Worm (Caenorhabditis elegans) whole organism, L4 larva: ENCODE data around the gene lact-5.
A peak's percentile ranks its signal among the peaks of the same experiment; 100 is the strongest.

ENCODE experiments used
- D1046.2 ChIP-seq: fragments of 200-800 bp; sonication (Bioruptor generic); IDR thresholded peaks from 2 replicates; pipeline ENCODE4 v1.3.6; 2022; ENCODE audit warnings: missing genetic modification characterization, missing compliant biosample characterization
- F10B5.3 ChIP-seq: sonication (generic microtip); optimal IDR thresholded peaks from 2 replicates; lab custom pipeline; 2016; ENCODE audit warnings: mild to moderate bottlenecking, missing genetic modification characterization, missing compliant biosample characterization
- F26F4.8 ChIP-seq: fragments of 200-800 bp; sonication (Bioruptor generic); conservative IDR thresholded peaks from 2 replicates; pipeline ENCODE4 v1.3.6; 2022; ENCODE audit warnings: missing genetic modification characterization, missing compliant biosample characterization
- T20F7.1 ChIP-seq: fragments of 200-800 bp; sonication (Bioruptor generic); optimal IDR thresholded peaks from 2 replicates; lab custom pipeline; 2018; ENCODE audit warnings: mild to moderate bottlenecking, missing genetic modification characterization, missing compliant biosample characterization
- Y48G9A.11 ChIP-seq: fragments of 200-800 bp; sonication (Bioruptor generic); IDR thresholded peaks from 2 replicates; pipeline ENCODE4 v1.3.6; 2022; ENCODE audit warnings: missing genetic modification reagents, missing genetic modification characterization, missing compliant biosample characterization
- Y5F2A.4 ChIP-seq: fragments of 200-800 bp; sonication (Bioruptor generic); optimal IDR thresholded peaks from 2 replicates; lab custom pipeline; 2018; ENCODE audit warnings: mild to moderate bottlenecking, missing genetic modification characterization, missing compliant biosample characterization
- ZK337.2 ChIP-seq: fragments of 200-800 bp; sonication (Bioruptor generic); IDR thresholded peaks from 2 replicates; pipeline ENCODE4 v1.3.6; 2022; ENCODE audit warnings: missing genetic modification reagents, missing genetic modification characterization, missing compliant biosample characterization
- aha-1 ChIP-seq: fragments of 150-350 bp; peaks from one replicate; lab custom pipeline; 2014; ENCODE audit warnings: missing biosample characterization, missing genetic modification characterization
- arid-1 ChIP-seq: fragments of 200-800 bp; sonication (Bioruptor generic); conservative IDR thresholded peaks from 2 replicates; pipeline ENCODE4 v1.3.6; 2022; ENCODE audit warnings: missing genetic modification reagents, missing genetic modification characterization, missing compliant biosample characterization
- ceh-28 ChIP-seq: fragments of 150-350 bp; optimal IDR thresholded peaks from 2 replicates; lab custom pipeline; 2014; ENCODE audit warnings: missing biosample characterization, missing genetic modification reagents, missing genetic modification characterization
- ces-1 ChIP-seq: fragments of 150-350 bp; sonication (generic microtip); optimal IDR thresholded peaks from 4 replicates; lab custom pipeline; 2014; ENCODE audit warnings: missing biosample characterization, missing genetic modification reagents, missing genetic modification characterization
- daf-12 ChIP-seq: fragments of 150-350 bp; optimal IDR thresholded peaks from 2 replicates; lab custom pipeline; 2014; ENCODE audit warnings: missing biosample characterization, missing genetic modification reagents, missing genetic modification characterization
- dmd-8 ChIP-seq: fragments of 200-800 bp; sonication (Bioruptor generic); IDR thresholded peaks from 2 replicates; pipeline ENCODE4 v1.3.6; 2022; ENCODE audit warnings: missing genetic modification characterization, missing compliant biosample characterization
- egl-43 ChIP-seq: fragments of 200-800 bp; sonication (Bioruptor generic); IDR thresholded peaks from 2 replicates; pipeline ENCODE4 v1.3.6; 2022; ENCODE audit warnings: missing genetic modification reagents, missing genetic modification characterization, missing compliant biosample characterization
- fkh-10 ChIP-seq: fragments of 150-350 bp; optimal IDR thresholded peaks from 2 replicates; lab custom pipeline; 2014; ENCODE audit warnings: missing biosample characterization, missing genetic modification reagents, missing genetic modification characterization
- hlh-11 ChIP-seq: fragments of 200-800 bp; sonication (Bioruptor generic); optimal IDR thresholded peaks from 2 replicates; lab custom pipeline; 2018; ENCODE audit warnings: mild to moderate bottlenecking, missing genetic modification characterization, missing compliant biosample characterization
- jun-1 ChIP-seq: fragments of 150-350 bp; optimal IDR thresholded peaks from 2 replicates; lab custom pipeline; 2014; ENCODE audit warnings: missing biosample characterization, missing genetic modification reagents, missing genetic modification characterization
- lim-7 ChIP-seq: fragments of 200-800 bp; sonication (Bioruptor generic); IDR thresholded peaks from 2 replicates; pipeline ENCODE4 v1.3.6; 2022; ENCODE audit warnings: missing genetic modification characterization, missing compliant biosample characterization
- lin-1 ChIP-seq: fragments of 200-800 bp; sonication (Bioruptor generic); IDR thresholded peaks from 2 replicates; pipeline ENCODE4 v1.3.6; 2022; ENCODE audit warnings: missing genetic modification reagents, missing genetic modification characterization, missing compliant biosample characterization
- lin-39 ChIP-seq: fragments of 150-350 bp; optimal IDR thresholded peaks from 2 replicates; lab custom pipeline; 2014; ENCODE audit warnings: missing biosample characterization, missing genetic modification reagents, missing genetic modification characterization
- lsy-2 ChIP-seq, 2 experiments: fragments of 150-350 bp in 1 of 2; sonication (generic microtip) in 1 of 2; optimal IDR thresholded peaks; 2 replicates each; lab custom pipeline; 2014 to 2017; ENCODE audit warnings: missing biosample characterization in 2 of 2, missing genetic modification characterization in 2 of 2
- mdl-1 ChIP-seq, 2 experiments: fragments of 150-350 bp in 1 of 2; sonication (generic microtip) in 1 of 2; optimal IDR thresholded peaks; 2 replicates each; lab custom pipeline; 2014 to 2017; ENCODE audit warnings: missing biosample characterization in 2 of 2, missing genetic modification characterization in 2 of 2
- mep-1 ChIP-seq: fragments of 150-350 bp; sonication (generic microtip); optimal IDR thresholded peaks from 3 replicates; lab custom pipeline; 2014; ENCODE audit warnings: missing biosample characterization, missing genetic modification characterization
- mxl-3 ChIP-seq: fragments of 200-800 bp; sonication (Bioruptor generic); optimal IDR thresholded peaks from 2 replicates; lab custom pipeline; 2018; ENCODE audit warnings: mild to moderate bottlenecking, missing genetic modification characterization, missing compliant biosample characterization
- nhr-10 ChIP-seq: fragments of 150-350 bp; optimal IDR thresholded peaks from 2 replicates; lab custom pipeline; 2014; ENCODE audit warnings: missing biosample characterization, missing genetic modification characterization
- nhr-102 ChIP-seq: sonication (generic microtip); optimal IDR thresholded peaks from 2 replicates; lab custom pipeline; 2016; ENCODE audit warnings: mild to moderate bottlenecking, missing genetic modification characterization, moderate library complexity, missing compliant biosample characterization
- nhr-11 ChIP-seq: fragments of 150-350 bp; optimal IDR thresholded peaks from 2 replicates; lab custom pipeline; 2014; ENCODE audit warnings: missing biosample characterization, missing genetic modification characterization
- nhr-28 ChIP-seq: fragments of 150-350 bp; optimal IDR thresholded peaks from 2 replicates; lab custom pipeline; 2014; ENCODE audit warnings: missing biosample characterization, missing genetic modification characterization
- nhr-42 ChIP-seq: fragments of 200-800 bp; sonication (Bioruptor generic); IDR thresholded peaks from 2 replicates; pipeline ENCODE4 v1.3.6; 2022; ENCODE audit warnings: missing genetic modification characterization, missing compliant biosample characterization
- nhr-6 ChIP-seq: fragments of 150-350 bp; optimal IDR thresholded peaks from 2 replicates; lab custom pipeline; 2014; ENCODE audit warnings: missing biosample characterization, missing genetic modification characterization
- nhr-76 ChIP-seq: fragments of 150-350 bp; optimal IDR thresholded peaks from 2 replicates; lab custom pipeline; 2014; ENCODE audit warnings: missing biosample characterization, missing genetic modification characterization
- nhr-77 ChIP-seq: fragments of 150-350 bp; optimal IDR thresholded peaks from 2 replicates; lab custom pipeline; 2014; ENCODE audit warnings: missing biosample characterization, missing genetic modification characterization
- pha-4 ChIP-seq, 2 experiments: fragments of 150-350 bp in 1 of 2; fragments of 200-800 bp in 1 of 2; sonication (Bioruptor generic) in 1 of 2; IDR thresholded peaks in 1 of 2; optimal IDR thresholded peaks in 1 of 2; 2 replicates each; pipeline versions ENCODE4 v1.3.6 to Lab custom; 2014 to 2022; ENCODE audit warnings: missing genetic modification characterization in 2 of 2, missing genetic modification reagents in 2 of 2, missing biosample characterization in 1 of 2, missing compliant biosample characterization in 1 of 2
- rbr-2 ChIP-seq: sonication (generic microtip); optimal IDR thresholded peaks from 2 replicates; lab custom pipeline; 2016; ENCODE audit warnings: missing genotype, missing genetic modification characterization, missing compliant biosample characterization
- spr-1 ChIP-seq: sonication (generic microtip); optimal IDR thresholded peaks from 2 replicates; lab custom pipeline; 2016; ENCODE audit warnings: mild to moderate bottlenecking, missing genetic modification characterization, missing compliant biosample characterization
- spr-3 ChIP-seq: fragments of 200-800 bp; sonication (Bioruptor generic); optimal IDR thresholded peaks from 2 replicates; lab custom pipeline; 2018; ENCODE audit warnings: mild to moderate bottlenecking, missing genetic modification characterization, missing compliant biosample characterization
- unc-130 ChIP-seq: sonication (generic microtip); optimal IDR thresholded peaks from 2 replicates; lab custom pipeline; 2016; ENCODE audit warnings: missing genetic modification reagents, missing genetic modification characterization, missing compliant biosample characterization
- unc-39 ChIP-seq: sonication (generic microtip); optimal IDR thresholded peaks from 2 replicates; lab custom pipeline; 2017; ENCODE audit warnings: missing biosample characterization, missing genetic modification characterization
- unc-62 ChIP-seq, 3 experiments: fragments of 150-350 bp in 1 of 3; sonication (generic microtip); optimal IDR thresholded peaks in 2 of 3; peaks in 1 of 3; 1 replicate in 1 of 3; 2 replicates in 2 of 3; lab custom pipeline; 2014 to 2017; ENCODE audit warnings: missing biosample characterization in 3 of 3, missing genetic modification characterization in 3 of 3, missing genetic modification reagents in 3 of 3, missing genotype in 1 of 3
- zfp-2 ChIP-seq: sonication (generic microtip); optimal IDR thresholded peaks from 2 replicates; lab custom pipeline; 2016; ENCODE audit warnings: mild to moderate bottlenecking, missing genetic modification characterization, missing compliant biosample characterization
- zfp-3 ChIP-seq: fragments of 200-800 bp; sonication (Bioruptor generic); conservative IDR thresholded peaks from 2 replicates; pipeline ENCODE4 v1.3.6; 2022; ENCODE audit warnings: missing genetic modification reagents, missing genetic modification characterization, missing compliant biosample characterization

The lact-5 gene

DNA sequence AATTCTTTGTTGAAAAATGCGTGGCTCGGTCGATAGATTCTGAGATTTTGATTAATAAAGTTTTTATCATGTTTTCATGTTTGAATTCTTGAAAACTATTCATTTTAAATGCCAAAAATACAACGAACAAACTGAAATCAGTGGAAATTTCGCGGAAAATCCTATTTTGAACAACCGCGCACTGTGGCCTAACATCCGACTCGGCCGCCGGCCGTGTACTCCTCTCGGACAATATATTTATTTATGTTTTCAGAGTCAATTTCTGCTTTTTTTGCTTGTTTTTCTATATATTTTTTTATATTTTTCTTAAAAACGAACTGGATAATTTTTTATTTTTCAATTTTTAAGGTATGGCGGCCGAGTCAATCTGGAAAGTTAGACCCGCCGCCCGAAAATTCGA lies 30.3 kb downstream of the lact-5 start, which contains the start of gene F26G1.1 (continued):
- no peak for TF ChIP-seq jun-1 (tag; lab: Kevin White, UChicago)
- peak; percentile 91 for TF ChIP-seq ZK337.2 (GFP tag; lab: Robert Waterston, UW)
- TF ChIP-seq mdl-1 (tag; optimal IDR thresholded peaks at IDR 0.05; lab: Kevin White, UChicago) = no peak
- no peak for TF ChIP-seq T20F7.1
- TF ChIP-seq unc-130 (GFP tag; lab: Kevin White, UChicago) = peak; percentile 90
- TF ChIP-seq lsy-2 (tag; optimal IDR thresholded peaks at IDR 0.05; lab: Kevin White, UChicago) = no peak
- TF ChIP-seq lim-7 (GFP tag; lab: Robert Waterston, UW) = no peak
- TF ChIP-seq arid-1 (GFP tag; lab: Robert Waterston, UW) = no peak
- TF ChIP-seq ceh-28 (tag; lab: Kevin White, UChicago) = no peak
- TF ChIP-seq nhr-28 (tag; lab: Kevin White, UChicago) = no peak
- TF ChIP-seq pha-4 (GFP tag; IDR thresholded peaks at IDR 0.05; lab: Robert Waterston, UW) = no peak
- TF ChIP-seq pha-4 (tag; optimal IDR thresholded peaks at IDR 0.05; lab: Kevin White, UChicago) = no peak
- TF ChIP-seq egl-43 (GFP tag; lab: Robert Waterston, UW) = no peak
- no peak for TF ChIP-seq lin-39 (tag; lab: Kevin White, UChicago)

DNA sequence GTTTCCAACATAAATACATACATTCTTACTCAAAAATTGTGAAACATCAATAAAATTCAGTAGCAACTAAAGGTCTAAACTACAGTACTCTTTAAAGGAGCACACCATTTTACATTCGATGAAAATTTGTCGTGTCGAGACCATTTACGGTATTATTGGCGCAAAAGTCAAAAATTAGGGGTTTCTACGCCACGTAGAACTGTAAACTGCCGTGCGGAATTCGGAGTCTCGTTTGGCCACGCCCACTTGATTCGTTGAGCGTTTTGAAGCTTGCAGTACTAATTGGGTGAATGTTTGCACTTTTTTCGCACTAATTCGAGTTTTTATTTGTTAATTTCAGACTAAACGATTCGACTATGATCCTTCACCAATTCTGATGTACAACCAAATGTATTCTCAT lies 30.9 kb downstream of the lact-5 start:
- no peak for TF ChIP-seq nhr-11 (tag; lab: Kevin White, UChicago)
- TF ChIP-seq spr-3 = peak; percentile 91
- TF ChIP-seq ces-1 (GFP tag; lab: Kevin White, UChicago) = no peak
- TF ChIP-seq T20F7.1 = peak; percentile 79
- TF ChIP-seq spr-1 = peak; percentile 88
- peak; percentile 87 for TF ChIP-seq Y48G9A.11 (GFP tag; lab: Robert Waterston, UW)

DNA sequence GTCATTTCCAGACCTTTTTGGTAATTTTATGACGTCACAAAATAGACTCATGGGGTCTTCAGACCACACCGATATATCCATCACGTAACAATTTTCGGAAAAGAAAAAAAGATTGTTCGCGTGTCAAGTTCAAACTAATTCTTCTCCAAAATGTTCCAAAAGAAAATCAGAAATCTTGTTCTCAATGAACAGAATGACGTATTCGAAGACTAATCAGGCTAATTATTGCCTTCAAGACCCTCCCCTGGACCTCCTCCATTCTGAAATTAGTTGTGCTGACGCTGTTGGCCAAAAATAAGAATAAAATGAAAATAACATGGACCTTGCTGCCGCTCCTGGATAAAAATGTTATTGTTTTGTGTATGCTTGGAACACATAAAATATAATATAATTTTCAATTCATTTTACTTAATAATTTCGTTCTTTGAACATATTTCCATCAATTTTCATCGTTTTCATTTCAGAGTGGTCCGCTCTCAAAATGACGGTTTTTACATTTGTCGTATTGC lies 31.6 kb downstream of the lact-5 start, which contains the start of gene F26G1.15:
Gene F26G1.15, plus strand, starts transcription at position 459 of the 509 bp plus-strand sequence.
- TF ChIP-seq unc-62 (GFP tag; optimal IDR thresholded peaks at IDR 0.05 in 1 of 2; lab: Kevin White, UChicago) = peak in 1 of 2 experiments; percentile 94
- no peak for TF ChIP-seq unc-62 (tag; optimal IDR thresholded peaks at IDR 0.05; lab: Kevin White, UChicago)
- TF ChIP-seq fkh-10 (GFP tag; lab: Kevin White, UChicago) = no peak
- no peak for TF ChIP-seq lin-39 (tag; lab: Kevin White, UChicago)
- no peak for TF ChIP-seq nhr-76 (tag; lab: Kevin White, UChicago)
- no peak for TF ChIP-seq nhr-6 (tag; lab: Kevin White, UChicago)
- TF ChIP-seq mxl-3 (GFP tag; lab: Kevin White, UChicago) = no peak
- TF ChIP-seq daf-12 (tag; lab: Kevin White, UChicago) = no peak
- TF ChIP-seq nhr-77 (tag; lab: Kevin White, UChicago) = no peak
- no peak for TF ChIP-seq dmd-8
- TF ChIP-seq aha-1 (tag; lab: Kevin White, UChicago) = peak; percentile 35
- no peak for TF ChIP-seq Y48G9A.11 (GFP tag; lab: Robert Waterston, UW)
- TF ChIP-seq nhr-42 (GFP tag; lab: Robert Waterston, UW) = no peak
- TF ChIP-seq zfp-2 (tag; lab: Kevin White, UChicago) = no peak
- TF ChIP-seq mep-1 (tag; lab: Kevin White, UChicago) = no peak
- no peak for TF ChIP-seq nhr-102 (tag; lab: Kevin White, UChicago)

DNA sequence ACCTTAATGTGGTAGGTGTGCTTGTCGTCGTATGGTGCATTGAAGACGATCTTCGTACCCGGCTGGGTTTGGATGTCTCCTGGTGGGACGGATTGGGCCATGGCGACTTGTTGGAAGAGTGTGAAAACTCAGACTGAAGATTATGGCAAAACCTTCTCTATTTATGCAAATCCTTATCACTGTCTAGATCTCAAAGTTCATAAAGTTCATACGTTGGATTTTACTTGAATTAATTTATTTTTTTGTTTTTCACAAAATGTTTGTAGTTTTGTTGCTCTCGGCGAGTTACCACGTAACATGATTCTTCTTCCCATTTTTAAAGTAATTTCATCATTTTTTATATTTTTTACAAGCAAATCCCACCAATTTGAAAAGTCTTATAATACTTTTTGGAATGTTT lies 35.4 kb downstream of the lact-5 start, which contains the start of gene msp-3:
Gene msp-3, minus strand, starts transcription at position 101 of the 400 bp plus-strand sequence.
- TF ChIP-seq D1046.2 (no peak), mep-1 (tag; lab: Kevin White, UChicago) (no peak)

DNA sequence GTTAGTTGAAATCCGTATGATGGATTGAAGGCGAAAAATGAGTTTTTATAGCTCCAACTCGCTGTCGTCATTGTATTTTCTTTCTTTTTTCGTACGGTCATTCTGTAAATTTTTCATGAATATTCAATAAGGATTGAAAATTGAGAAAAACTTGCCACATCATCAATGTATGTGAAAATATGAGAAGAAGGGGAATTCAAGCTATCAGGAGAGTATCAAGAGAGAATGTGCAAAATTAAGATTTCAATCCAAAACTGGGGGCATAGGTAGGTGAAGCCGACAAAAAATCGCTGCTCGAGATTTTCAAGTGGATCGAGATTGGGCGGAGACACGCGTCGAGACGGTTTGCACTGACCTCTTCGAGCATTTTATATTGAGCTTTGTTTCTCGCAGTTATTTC lies 37.1 kb downstream of the lact-5 start, which contains the start of gene nep-12:
Gene nep-12, minus strand, starts transcription at position 101 of the 400 bp plus-strand sequence.
- no peak for TF ChIP-seq rbr-2
- TF ChIP-seq nhr-10 = no peak
- no peak for TF ChIP-seq nhr-77 (tag; lab: Kevin White, UChicago)
- no peak for TF ChIP-seq zfp-3
- TF ChIP-seq unc-39 = no peak
- no peak for TF ChIP-seq F26F4.8 (GFP tag; lab: Robert Waterston, UW)
- TF ChIP-seq hlh-11 = no peak
- TF ChIP-seq Y5F2A.4 (GFP tag; lab: Kevin White, UChicago) = no peak
- no peak for TF ChIP-seq F10B5.3 (tag; lab: Kevin White, UChicago)
- TF ChIP-seq lin-1 (GFP tag; lab: Robert Waterston, UW) = no peak
